Worm (Caenorhabditis elegans): Measurements from ENCODE around the gene fbxa-211.

Gene fbxa-211

DNA sequence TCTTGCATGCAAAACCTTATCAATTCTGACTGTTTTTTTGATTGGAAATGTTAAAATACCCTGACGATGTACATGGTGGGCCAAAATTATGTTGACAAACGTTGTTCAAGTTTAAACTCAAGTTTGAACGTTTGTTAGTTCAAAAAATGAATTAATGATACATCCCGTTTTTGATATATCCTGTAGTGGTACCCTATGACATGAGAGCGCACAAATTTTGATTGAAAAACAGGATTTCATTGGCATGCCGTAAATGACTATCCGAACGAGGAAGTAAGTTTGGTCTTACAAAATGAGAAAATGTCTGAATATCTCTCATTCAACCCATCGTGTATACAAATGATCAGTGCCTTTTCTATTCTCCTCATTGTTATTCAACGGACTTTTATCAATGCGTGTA, 13.8 kb downstream of the fbxa-211 start, which contains the start of gene Y37H2A.11:
Y37H2A.11 (plus strand) TSS at position 301 of the 400 bp plus-strand sequence.
- TF ChIP-seq snu-23 (GFP tag; optimal IDR thresholded peaks at IDR 0.05): no peak
- TF ChIP-seq fkh-10 (GFP tag; optimal IDR thresholded peaks at IDR 0.05): no peak
- TF ChIP-seq nhr-28 (tag; optimal IDR thresholded peaks at IDR 0.05): no peak
- no peak for TF ChIP-seq unc-86 (tag; optimal IDR thresholded peaks at IDR 0.05)

DNA sequence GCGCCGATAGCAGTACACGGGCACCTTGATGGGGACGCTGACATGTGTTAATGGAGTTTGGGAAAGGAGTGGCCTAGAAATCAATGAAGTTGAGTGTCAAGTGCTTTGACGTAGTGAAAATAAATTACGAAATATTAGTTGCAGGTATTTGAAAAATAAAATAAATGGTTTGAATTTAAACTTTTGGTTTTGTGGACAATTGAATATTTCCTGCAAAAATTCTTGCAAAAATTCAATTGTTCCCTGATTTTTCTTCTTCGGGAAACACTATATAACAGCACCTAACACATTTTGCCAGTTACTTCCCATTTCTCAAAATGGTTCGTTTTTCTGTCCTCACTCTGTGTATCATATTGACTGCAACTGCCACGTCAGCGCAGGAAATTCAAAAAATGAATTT, 15.2 kb downstream of the fbxa-211 start, which contains the start of gene Y37H2A.13:
Y37H2A.13 (plus strand) TSS at position 301 of the 400 bp plus-strand sequence.
- no peak for TF ChIP-seq irx-1 (tag; optimal IDR thresholded peaks at IDR 0.05)

DNA sequence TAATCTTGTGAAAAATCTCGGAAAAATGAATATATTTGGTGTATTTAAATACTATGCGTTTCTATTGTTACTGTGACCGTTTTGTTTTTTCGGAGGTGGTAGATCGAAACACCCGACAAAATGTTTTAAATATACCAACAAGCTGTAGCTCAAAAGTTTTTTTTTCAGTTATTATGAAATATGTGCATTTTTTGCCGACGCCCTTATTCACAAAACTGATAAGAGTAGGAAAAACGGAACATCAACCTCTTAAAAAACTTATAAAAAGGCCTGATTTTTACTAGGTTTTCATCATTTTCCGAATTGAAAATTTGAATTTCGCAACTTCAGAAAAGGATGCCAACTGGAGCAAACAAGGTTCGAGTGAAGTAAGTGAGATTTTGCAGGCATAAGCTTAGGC, 16.1 kb downstream of the fbxa-211 start, which contains the start of gene Y37H2A.14:
Y37H2A.14 (plus strand) TSS at position 301 of the 400 bp plus-strand sequence.
- TF ChIP-seq ztf-4 (tag; optimal IDR thresholded peaks at IDR 0.05) (no peak), ceh-88 (GFP tag; IDR thresholded peaks at IDR 0.05) (no peak), dsc-1 (tag; optimal IDR thresholded peaks at IDR 0.05) (no peak), nhr-47 (tag; optimal IDR thresholded peaks at IDR 0.05) (no peak), jun-1 (tag; optimal IDR thresholded peaks at IDR 0.05) (no peak), lin-35 (GFP tag; optimal IDR thresholded peaks at IDR 0.05) (no peak)

DNA sequence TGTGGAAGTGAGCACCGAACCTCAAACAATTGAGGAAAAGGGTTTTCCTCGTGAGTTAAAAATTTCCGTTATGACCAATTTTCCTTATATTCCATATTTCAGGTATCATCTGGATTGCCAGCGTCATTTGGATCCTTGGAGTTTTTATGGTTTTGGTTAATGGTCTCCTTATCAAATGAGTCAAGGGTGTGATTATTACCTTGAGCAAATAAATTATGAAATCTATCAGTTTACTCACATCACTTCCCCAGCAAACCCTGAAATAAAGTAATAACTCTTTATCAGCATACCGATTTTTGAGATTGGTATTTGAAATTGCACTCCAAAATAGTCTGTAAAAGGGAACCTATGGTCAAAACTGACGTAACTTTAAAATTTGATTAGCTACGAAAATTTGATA, 17.1 kb downstream of the fbxa-211 start:
- TF ChIP-seq ceh-90 (tag; optimal IDR thresholded peaks at IDR 0.05) (no peak), ama-1 (optimal IDR thresholded peaks at IDR 0.05) (no peak), F16B12.6 (tag; optimal IDR thresholded peaks at IDR 0.05) (no peak), efl-1 (optimal IDR thresholded peaks at IDR 0.05) (no peak), efl-1 (GFP tag; optimal IDR thresholded peaks at IDR 0.05 in 1 of 2) (peak in 1 of 2 experiments; percentile 61)

DNA sequence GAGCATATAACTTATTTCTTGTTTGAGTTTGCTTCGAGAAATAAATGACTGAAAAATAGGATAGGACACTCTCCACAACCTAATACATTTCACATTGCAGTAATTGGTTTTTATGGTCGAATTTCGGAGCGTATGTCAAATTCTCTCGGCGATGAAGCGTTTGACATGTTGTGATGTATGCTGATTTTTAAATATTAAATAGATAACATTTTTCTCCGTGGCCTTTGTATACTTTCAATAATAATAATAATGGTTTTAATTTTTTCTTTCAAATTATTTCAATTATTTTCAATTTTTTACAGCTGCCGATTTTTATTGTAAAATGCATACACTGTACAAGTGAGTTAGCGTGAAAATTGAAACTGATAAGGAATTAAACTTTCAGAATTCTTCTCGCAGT, 18.8 kb downstream of the fbxa-211 start, which contains the start of gene C14A6.3:
C14A6.3 (plus strand) TSS at position 301 of the 400 bp plus-strand sequence.
- TF ChIP-seq ceh-88 (GFP tag; IDR thresholded peaks at IDR 0.05): no peak

DNA sequence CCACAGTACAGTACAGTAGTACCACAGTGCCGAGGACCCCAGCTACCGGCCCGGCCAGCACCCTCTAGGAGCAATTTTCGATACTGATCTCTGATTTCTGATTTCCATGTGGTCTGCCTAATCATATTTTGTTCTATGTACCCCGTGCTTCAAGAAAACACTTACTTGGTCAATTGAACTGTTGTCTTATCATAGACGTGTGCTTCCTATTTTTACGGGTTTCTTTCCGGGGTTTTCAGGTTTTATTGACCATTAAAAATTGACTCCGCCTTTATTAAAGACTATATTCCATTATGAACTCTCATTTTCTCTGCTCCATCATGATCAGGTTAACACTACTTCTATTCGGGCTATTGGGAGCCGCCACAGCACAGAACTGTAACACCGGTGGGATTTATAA, 30.4 kb downstream of the fbxa-211 start, which contains the start of gene clec-48:
clec-48 (plus strand) TSS at position 320 of the 400 bp plus-strand sequence.
- TF ChIP-seq unc-98 (GFP tag; IDR thresholded peaks at IDR 0.05): no peak
- no peak for TF ChIP-seq efl-1 (optimal IDR thresholded peaks at IDR 0.05)
- TF ChIP-seq efl-1 (GFP tag; optimal IDR thresholded peaks at IDR 0.05 in 1 of 2): peak in 1 of 2 experiments; percentile 57
- no peak for TF ChIP-seq C04F5.9 (tag; optimal IDR thresholded peaks at IDR 0.05)
- TF ChIP-seq fos-1 (tag; optimal IDR thresholded peaks at IDR 0.05): no peak
- no peak for TF ChIP-seq skn-1 (tag; optimal IDR thresholded peaks at IDR 0.05)
- no peak for TF ChIP-seq unc-30 (tag; optimal IDR thresholded peaks at IDR 0.05)

DNA sequence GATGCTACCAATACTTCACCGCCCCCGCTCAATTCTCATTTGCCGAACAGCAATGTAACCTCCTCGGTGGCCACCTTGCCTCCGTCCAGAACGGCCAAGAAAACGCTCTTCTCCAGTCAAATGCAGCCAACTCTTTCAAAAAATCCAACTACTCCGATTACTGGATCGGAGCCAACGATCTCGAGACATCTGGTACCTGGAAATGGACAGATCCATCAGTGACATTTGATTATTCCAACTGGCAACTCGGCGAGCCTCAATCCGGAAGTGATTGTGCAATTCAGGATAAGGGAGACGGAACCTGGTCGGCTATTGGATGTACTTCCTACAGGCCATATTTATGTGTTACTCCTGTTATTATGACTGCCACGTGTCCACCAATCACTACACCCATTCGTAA, 30.9 kb downstream of the fbxa-211 start:
- no peak for TF ChIP-seq fos-1 (tag; optimal IDR thresholded peaks at IDR 0.05)
- TF ChIP-seq lin-13 (GFP tag; optimal IDR thresholded peaks at IDR 0.05): no peak
- no peak for TF ChIP-seq grh-1 (GFP tag; IDR thresholded peaks at IDR 0.05)
- TF ChIP-seq unc-86 (tag; optimal IDR thresholded peaks at IDR 0.05): no peak

DNA sequence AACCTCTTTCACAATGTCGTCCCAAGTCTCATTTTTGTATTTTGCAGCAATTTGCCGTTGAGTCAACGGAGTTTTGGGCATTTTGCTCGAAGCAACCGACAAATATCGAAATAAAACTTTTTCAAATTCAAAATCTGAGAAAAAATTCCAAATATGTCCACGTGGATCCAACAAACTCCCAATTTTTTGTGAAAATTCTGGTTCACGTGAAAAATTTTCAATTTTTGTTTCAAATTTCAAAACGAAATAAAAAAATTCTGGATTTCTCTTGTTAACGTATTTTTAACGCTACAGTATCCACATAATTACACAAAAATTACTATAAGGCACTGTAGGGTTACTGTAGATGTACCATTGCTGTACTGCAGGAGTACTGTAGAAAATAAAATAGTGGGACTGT, 33.9 kb downstream of the fbxa-211 start, which contains the start of gene C14A6.13:
C14A6.13 (minus strand) TSS at position 101 of the 400 bp plus-strand sequence.
- TF ChIP-seq hpl-2 (GFP tag; optimal IDR thresholded peaks at IDR 0.05) (no peak), elt-2 (tag; optimal IDR thresholded peaks at IDR 0.05) (no peak), mdl-1 (tag; optimal IDR thresholded peaks at IDR 0.05) (no peak), zip-4 (GFP tag; optimal IDR thresholded peaks at IDR 0.05) (no peak), pag-3 (tag; optimal IDR thresholded peaks at IDR 0.05; ENCODE audit: borderline replicate concordance, insufficient read depth) (no peak), nhr-85 (tag) (no peak), nhr-90 (tag; optimal IDR thresholded peaks at IDR 0.05; ENCODE audit: poor library complexity) (no peak), snu-23 (GFP tag; optimal IDR thresholded peaks at IDR 0.05) (no peak)

Measured in whole organism, L1 larva.